Fruit fly (Drosophila melanogaster) Kc167 (cell line): ENCODE measurements around the gene THADA.

Experiments used
- Myc ChIP-seq: fragments of >200 bp; optimal IDR thresholded peaks from 2 replicates; lab custom pipeline; 2017; ENCODE audit warnings: missing external identifiers
- Sin3A ChIP-seq: fragments of >200 bp; optimal IDR thresholded peaks from 2 replicates; lab custom pipeline; 2018; ENCODE audit warnings: missing external identifiers
- h ChIP-seq: fragments of >200 bp; optimal IDR thresholded peaks from 3 replicates; lab custom pipeline; 2018; ENCODE audit warnings: missing external identifiers
- insv ChIP-seq: fragments of >200 bp; optimal IDR thresholded peaks from 3 replicates; lab custom pipeline; 2018; ENCODE audit warnings: missing external identifiers
- psq ChIP-seq: fragments of >200 bp; optimal IDR thresholded peaks from 2 replicates; lab custom pipeline; 2017; ENCODE audit warnings: missing external identifiers
- ttk ChIP-seq: sonication (Bioruptor generic); optimal IDR thresholded peaks from 2 replicates; lab custom pipeline; 2017; ENCODE audit warnings: missing external identifiers

The THADA gene

dm6 chrX:19818617-19819016 lies 46.7 kb downstream of the THADA start:
- TF ChIP-seq insv (no peak), Myc (no peak), psq (no peak), Sin3A (lab: Kevin White, UChicago) (no peak), ttk (lab: Kevin White, UChicago) (no peak), h (lab: Kevin White, UChicago) (no peak)

dm6 chrX:19815772-19816171 lies 49.6 kb downstream of the THADA start, which contains the start of gene SkpC:
Gene SkpC, plus strand, starts transcription at chrX:19816072.
- TF ChIP-seq psq = no peak
- no peak for TF ChIP-seq Sin3A (lab: Kevin White, UChicago)
- no peak for TF ChIP-seq insv
- no peak for TF ChIP-seq Myc
- no peak for TF ChIP-seq ttk (lab: Kevin White, UChicago)
- no peak for TF ChIP-seq h (lab: Kevin White, UChicago)

- no peak for TF ChIP-seq Myc
- TF ChIP-seq h (lab: Kevin White, UChicago) = no peak
- TF ChIP-seq ttk (lab: Kevin White, UChicago) = no peak
- TF ChIP-seq psq = no peak
- no peak for TF ChIP-seq insv
- TF ChIP-seq Sin3A (lab: Kevin White, UChicago) = no peak
Measured at dm6 chrX:19812429-19812828, 52.9 kb downstream of the THADA start, which contains the start of gene SkpD. Gene SkpD, plus strand, starts transcription at chrX:19812729.

- no peak for TF ChIP-seq h (lab: Kevin White, UChicago)
- TF ChIP-seq psq = no peak
- no peak for TF ChIP-seq Myc
- no peak for TF ChIP-seq Sin3A (lab: Kevin White, UChicago)
- TF ChIP-seq insv = no peak
- TF ChIP-seq ttk (lab: Kevin White, UChicago) = no peak
Measured at dm6 chrX:19811057-19811456, 54.3 kb downstream of the THADA start.
